In the genomic region with DNA sequence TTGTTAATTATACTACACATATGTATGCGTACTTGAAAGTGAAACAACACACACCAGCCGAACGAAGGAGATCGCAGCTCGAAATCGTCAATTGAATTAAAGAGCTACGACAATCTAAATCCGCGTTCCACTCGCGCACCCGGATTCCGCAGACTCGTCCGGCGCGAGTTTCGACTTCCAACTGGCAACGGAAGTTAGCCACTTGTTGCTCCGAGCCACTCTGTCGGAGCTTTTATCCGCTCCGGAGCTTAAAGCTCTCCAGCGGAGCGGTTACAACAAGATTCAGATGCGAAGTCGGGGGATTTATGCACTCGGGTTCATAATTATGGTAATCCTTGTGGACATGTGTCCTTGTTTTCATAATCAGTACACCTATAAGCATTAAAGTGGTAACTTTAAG, we compare ENCODE assay signal across 1 fruit fly cellular context.
A peak's percentile ranks its signal among the peaks of the same experiment; 100 is the strongest.
TF ChIP-seq lines count a peak whose summit lies in the region.

A gene (minus strand): TSS at position 173 of the 400 bp plus-strand sequence.

TF ChIP-seq in whole organism, embryonic, 481 proteins besides CTCF, POLR2A, EP300 and RAD21 (continued from another document and continues in another):
- no peak for TF ChIP-seq sr (GFP tag; IDR thresholded peaks at IDR 0.05; lab: Robert Waterston, UW)
- no peak for TF ChIP-seq ATbp (GFP tag; optimal IDR thresholded peaks at IDR 0.05; lab: Kevin White, UChicago)
- TF ChIP-seq tll (GFP tag; optimal IDR thresholded peaks at IDR 0.05; lab: Kevin White, UChicago): no peak
- TF ChIP-seq CG14050 (GFP tag; IDR thresholded peaks at IDR 0.05; lab: Robert Waterston, UW): no peak
- no peak for TF ChIP-seq CG4730 (GFP tag; IDR thresholded peaks at IDR 0.05; lab: Robert Waterston, UW)
- peak; percentile 13 for TF ChIP-seq Dp (GFP tag; optimal IDR thresholded peaks at IDR 0.05; lab: Kevin White, UChicago)
- no peak for TF ChIP-seq CG9215 (GFP tag; IDR thresholded peaks at IDR 0.05; lab: Robert Waterston, UW)
- no peak for TF ChIP-seq Stat92E (GFP tag; optimal IDR thresholded peaks at IDR 0.05; lab: Kevin White, UChicago)
- no peak for TF ChIP-seq CG31388 (GFP tag; optimal IDR thresholded peaks at IDR 0.05; lab: Kevin White, UChicago)
- TF ChIP-seq CG10979 (tag; optimal IDR thresholded peaks at IDR 0.05; lab: Kevin White, UChicago): no peak
- TF ChIP-seq CG15073 (GFP tag; optimal IDR thresholded peaks at IDR 0.05; lab: Kevin White, UChicago): no peak
- no peak for TF ChIP-seq CkIIα-i1 (GFP tag; IDR thresholded peaks at IDR 0.05; lab: Robert Waterston, UW)
- TF ChIP-seq CG16813 (GFP tag; IDR thresholded peaks at IDR 0.05; lab: Robert Waterston, UW; ENCODE audit: partially characterized antibody): no peak
- no peak for TF ChIP-seq Antp (GFP tag; optimal IDR thresholded peaks at IDR 0.05; lab: Kevin White, UChicago)
- no peak for TF ChIP-seq BtbVII (GFP tag; optimal IDR thresholded peaks at IDR 0.05; lab: Kevin White, UChicago)
- 0 out of 3 replicates have a peak, but pooled peaks have one; percentile 19 for TF ChIP-seq CG11695 (GFP tag; IDR thresholded peaks at IDR 0.05; lab: Robert Waterston, UW)
- peak; percentile 11; the same call in 1 of the 2 replicates for TF ChIP-seq MBD-R2 (GFP tag; IDR thresholded peaks at IDR 0.05; lab: Robert Waterston, UW)
- peak; percentile 40 for TF ChIP-seq Hand (GFP tag; optimal IDR thresholded peaks at IDR 0.05; lab: Kevin White, UChicago)
- TF ChIP-seq maf-S (GFP tag; optimal IDR thresholded peaks at IDR 0.05; lab: Kevin White, UChicago): no peak
- TF ChIP-seq CG12155 (GFP tag; optimal IDR thresholded peaks at IDR 0.05; lab: Kevin White, UChicago): no peak
- TF ChIP-seq pnt (GFP tag; optimal IDR thresholded peaks at IDR 0.05; lab: Kevin White, UChicago): no peak
- TF ChIP-seq CG3726 (GFP tag; IDR thresholded peaks at IDR 0.05; lab: Robert Waterston, UW): no peak
- TF ChIP-seq C15 (GFP tag; IDR thresholded peaks at IDR 0.05; lab: Robert Waterston, UW): no peak
- TF ChIP-seq fd96Cb (tag; optimal IDR thresholded peaks at IDR 0.05; lab: Kevin White, UChicago): no peak
- TF ChIP-seq CG3847 (GFP tag; IDR thresholded peaks at IDR 0.05; lab: Robert Waterston, UW): peak; percentile 28; the same call in 1 of the 2 replicates
- no peak for TF ChIP-seq gt (GFP tag; IDR thresholded peaks at IDR 0.05; lab: Robert Waterston, UW)
- no peak for TF ChIP-seq hth (optimal IDR thresholded peaks at IDR 0.05; lab: Kevin White, UChicago)
- TF ChIP-seq HmgZ (tag; optimal IDR thresholded peaks at IDR 0.05; lab: Kevin White, UChicago): peak; percentile 40
- TF ChIP-seq Adf1 (GFP tag; IDR thresholded peaks at IDR 0.05; lab: Robert Waterston, UW): peak; percentile 14; the same call in 1 of the 2 replicates
- no peak for TF ChIP-seq Abd-B (GFP tag; optimal IDR thresholded peaks at IDR 0.05; lab: Kevin White, UChicago)
- no peak for TF ChIP-seq CG4424 (GFP tag; optimal IDR thresholded peaks at IDR 0.05; lab: Kevin White, UChicago)
- TF ChIP-seq D19A (tag; optimal IDR thresholded peaks at IDR 0.05; lab: Kevin White, UChicago): no peak
- no peak for TF ChIP-seq ken (GFP tag; IDR thresholded peaks at IDR 0.05; lab: Robert Waterston, UW)
- no peak for TF ChIP-seq Myb (GFP tag; optimal IDR thresholded peaks at IDR 0.05; lab: Kevin White, UChicago)
- TF ChIP-seq dati (GFP tag; IDR thresholded peaks at IDR 0.05; lab: Robert Waterston, UW): no peak
- peak; percentile 41 for TF ChIP-seq Atf6 (GFP tag; IDR thresholded peaks at IDR 0.05; lab: Robert Waterston, UW)
- TF ChIP-seq dysf (GFP tag; IDR thresholded peaks at IDR 0.05; lab: Robert Waterston, UW): no peak
- no peak for TF ChIP-seq CG1529 (GFP tag; optimal IDR thresholded peaks at IDR 0.05; lab: Kevin White, UChicago)
- no peak for TF ChIP-seq mld (GFP tag; IDR thresholded peaks at IDR 0.05; lab: Robert Waterston, UW; ENCODE audit: partially characterized antibody)
- peak; percentile 14 for TF ChIP-seq CG18619 (GFP tag; optimal IDR thresholded peaks at IDR 0.05; lab: Kevin White, UChicago)
- no peak for TF ChIP-seq HLH54F (GFP tag; optimal IDR thresholded peaks at IDR 0.05; lab: Kevin White, UChicago)
- TF ChIP-seq ttk (GFP tag; IDR thresholded peaks at IDR 0.05; lab: Robert Waterston, UW): no peak
- TF ChIP-seq CG34224 (GFP tag; IDR thresholded peaks at IDR 0.05; lab: Robert Waterston, UW; ENCODE audit: partially characterized antibody): no peak
- TF ChIP-seq row (GFP tag; IDR thresholded peaks at IDR 0.05; lab: Robert Waterston, UW): no peak; the same call in 2 of the 3 replicates
- 0 out of 2 replicates have a peak, but pooled peaks have one; percentile 17 for TF ChIP-seq sens-2 (GFP tag; IDR thresholded peaks at IDR 0.05; lab: Robert Waterston, UW)
- no peak for TF ChIP-seq unc-4 (GFP tag; IDR thresholded peaks at IDR 0.05; lab: Robert Waterston, UW; ENCODE audit: partially characterized antibody)
- TF ChIP-seq MTF-1 (GFP tag; optimal IDR thresholded peaks at IDR 0.05; lab: Kevin White, UChicago; ENCODE audit: borderline replicate concordance): peak; percentile 32
- TF ChIP-seq CG15479 (GFP tag; optimal IDR thresholded peaks at IDR 0.05; lab: Kevin White, UChicago): no peak
- TF ChIP-seq CG1024 (GFP tag; IDR thresholded peaks at IDR 0.05; lab: Robert Waterston, UW): no peak
- no peak for TF ChIP-seq pb (GFP tag; optimal IDR thresholded peaks at IDR 0.05; lab: Kevin White, UChicago)
- no peak for TF ChIP-seq CG2712 (tag; optimal IDR thresholded peaks at IDR 0.05; lab: Kevin White, UChicago)
- TF ChIP-seq CG18262 (tag; optimal IDR thresholded peaks at IDR 0.05; lab: Kevin White, UChicago): no peak
- no peak for TF ChIP-seq CG4404 (GFP tag; IDR thresholded peaks at IDR 0.05; lab: Robert Waterston, UW)
- TF ChIP-seq Aef1 (GFP tag; IDR thresholded peaks at IDR 0.05; lab: Robert Waterston, UW): no peak
- peak; percentile 4 for TF ChIP-seq CG17359 (tag; optimal IDR thresholded peaks at IDR 0.05; lab: Kevin White, UChicago)
- TF ChIP-seq ato (GFP tag; IDR thresholded peaks at IDR 0.05; lab: Robert Waterston, UW; ENCODE audit: partially characterized antibody): peak; percentile 49; the same call in 1 of the 2 replicates
- TF ChIP-seq CG12744 (GFP tag; optimal IDR thresholded peaks at IDR 0.05; lab: Kevin White, UChicago): no peak
- TF ChIP-seq CG10462 (GFP tag; optimal IDR thresholded peaks at IDR 0.05; lab: Kevin White, UChicago): no peak
- no peak for TF ChIP-seq mam (GFP tag; optimal IDR thresholded peaks at IDR 0.05; lab: Kevin White, UChicago)
- TF ChIP-seq gfzf (GFP tag; optimal IDR thresholded peaks at IDR 0.05; lab: Kevin White, UChicago): no peak
- no peak for TF ChIP-seq Camta (GFP tag; optimal IDR thresholded peaks at IDR 0.05; lab: Kevin White, UChicago)
- no peak for TF ChIP-seq Atf3 (GFP tag; optimal IDR thresholded peaks at IDR 0.05; lab: Kevin White, UChicago)
- TF ChIP-seq Ssrp (tag; optimal IDR thresholded peaks at IDR 0.05; lab: Kevin White, UChicago): no peak
- no peak for TF ChIP-seq HLH4C (GFP tag; IDR thresholded peaks at IDR 0.05; lab: Robert Waterston, UW; ENCODE audit: partially characterized antibody)
- no peak for TF ChIP-seq CG8765 (GFP tag; IDR thresholded peaks at IDR 0.05; lab: Robert Waterston, UW)
- TF ChIP-seq Doc3 (GFP tag; IDR thresholded peaks at IDR 0.05; lab: Robert Waterston, UW; ENCODE audit: partially characterized antibody): no peak
- peak; percentile 45 for TF ChIP-seq CG12659 (GFP tag; optimal IDR thresholded peaks at IDR 0.05; lab: Kevin White, UChicago)
- no peak for TF ChIP-seq CG2199 (GFP tag; IDR thresholded peaks at IDR 0.05; lab: Robert Waterston, UW)
- TF ChIP-seq Hr78 (GFP tag; optimal IDR thresholded peaks at IDR 0.05; lab: Kevin White, UChicago): no peak
- TF ChIP-seq Hr39 (optimal IDR thresholded peaks at IDR 0.05; lab: Kevin White, UChicago): no peak
- no peak for TF ChIP-seq zen (tag; optimal IDR thresholded peaks at IDR 0.05; lab: Kevin White, UChicago)
- TF ChIP-seq HLH3B (GFP tag; IDR thresholded peaks at IDR 0.05; lab: Robert Waterston, UW): no peak; the same call in 1 of the 2 replicates
- TF ChIP-seq nom (GFP tag; optimal IDR thresholded peaks at IDR 0.05; lab: Kevin White, UChicago): peak; percentile 36
- TF ChIP-seq sd (tag; optimal IDR thresholded peaks at IDR 0.05; lab: Kevin White, UChicago): peak; percentile 34
- no peak for TF ChIP-seq Elba2 (GFP tag; optimal IDR thresholded peaks at IDR 0.05; lab: Kevin White, UChicago)
- TF ChIP-seq CG42726 (GFP tag; IDR thresholded peaks at IDR 0.05; lab: Robert Waterston, UW; ENCODE audit: partially characterized antibody): no peak; the same call in 1 of the 2 replicates
- TF ChIP-seq CG18599 (GFP tag; optimal IDR thresholded peaks at IDR 0.05; lab: Kevin White, UChicago): peak; percentile 9
- no peak for TF ChIP-seq CG7357 (GFP tag; IDR thresholded peaks at IDR 0.05; lab: Robert Waterston, UW)
- TF ChIP-seq Bdp1 (GFP tag; optimal IDR thresholded peaks at IDR 0.05; lab: Kevin White, UChicago): no peak
- no peak for TF ChIP-seq CG17802 (tag; optimal IDR thresholded peaks at IDR 0.05; lab: Kevin White, UChicago)
- TF ChIP-seq vfl (GFP tag; optimal IDR thresholded peaks at IDR 0.05; lab: Kevin White, UChicago): no peak
- no peak for TF ChIP-seq CG2116 (GFP tag; optimal IDR thresholded peaks at IDR 0.05; lab: Kevin White, UChicago)
- peak; percentile 78 for TF ChIP-seq lab (GFP tag; optimal IDR thresholded peaks at IDR 0.05; lab: Kevin White, UChicago)
- TF ChIP-seq tin (GFP tag; optimal IDR thresholded peaks at IDR 0.05; lab: Kevin White, UChicago): no peak
- no peak for TF ChIP-seq dmrt11E (tag; optimal IDR thresholded peaks at IDR 0.05; lab: Kevin White, UChicago)
- TF ChIP-seq yki (optimal IDR thresholded peaks at IDR 0.05; lab: Kevin White, UChicago): no peak
- no peak for TF ChIP-seq CG4617 (GFP tag; optimal IDR thresholded peaks at IDR 0.05; lab: Kevin White, UChicago; ENCODE audit: borderline replicate concordance)
- TF ChIP-seq vvl (GFP tag; IDR thresholded peaks at IDR 0.05; lab: Robert Waterston, UW): peak; percentile 56; the same call in 1 of the 2 replicates
- no peak for TF ChIP-seq CG13123 (GFP tag; optimal IDR thresholded peaks at IDR 0.05; lab: Kevin White, UChicago)
- TF ChIP-seq Kr (GFP tag; optimal IDR thresholded peaks at IDR 0.05; lab: Kevin White, UChicago): no peak
- TF ChIP-seq cas (GFP tag; IDR thresholded peaks at IDR 0.05; lab: Robert Waterston, UW): no peak
- TF ChIP-seq CG30403 (GFP tag; optimal IDR thresholded peaks at IDR 0.05; lab: Kevin White, UChicago): no peak
- no peak for TF ChIP-seq D (optimal IDR thresholded peaks at IDR 0.05; lab: Kevin White, UChicago)
- TF ChIP-seq D (GFP tag; optimal IDR thresholded peaks at IDR 0.05; lab: Kevin White, UChicago): no peak
- no peak for TF ChIP-seq NC2β (GFP tag; optimal IDR thresholded peaks at IDR 0.05; lab: Kevin White, UChicago)
- no peak for TF ChIP-seq CG12104 (GFP tag; optimal IDR thresholded peaks at IDR 0.05; lab: Kevin White, UChicago)
- no peak for TF ChIP-seq CG11398 (GFP tag; optimal IDR thresholded peaks at IDR 0.05; lab: Kevin White, UChicago)
- no peak for TF ChIP-seq gsb-n (tag; optimal IDR thresholded peaks at IDR 0.05; lab: Kevin White, UChicago)
- TF ChIP-seq jigr1 (GFP tag; IDR thresholded peaks at IDR 0.05; lab: Robert Waterston, UW): no peak
- TF ChIP-seq CG8359 (GFP tag; optimal IDR thresholded peaks at IDR 0.05; lab: Kevin White, UChicago; ENCODE audit: borderline replicate concordance): no peak
- 0 out of 2 replicates have a peak, but pooled peaks have one; percentile 37 for TF ChIP-seq rib (GFP tag; IDR thresholded peaks at IDR 0.05; lab: Robert Waterston, UW)
- TF ChIP-seq zen2 (GFP tag; IDR thresholded peaks at IDR 0.05; lab: Robert Waterston, UW; ENCODE audit: partially characterized antibody): no peak
- TF ChIP-seq CG4328 (GFP tag; optimal IDR thresholded peaks at IDR 0.05; lab: Kevin White, UChicago): no peak
- TF ChIP-seq Lim3 (GFP tag; IDR thresholded peaks at IDR 0.05; lab: Robert Waterston, UW): no peak
- no peak for TF ChIP-seq dm (GFP tag; optimal IDR thresholded peaks at IDR 0.05; lab: Kevin White, UChicago)
- TF ChIP-seq amos (GFP tag; IDR thresholded peaks at IDR 0.05; lab: Robert Waterston, UW; ENCODE audit: partially characterized antibody): peak; percentile 17; the same call in 1 of the 2 replicates
- TF ChIP-seq CG7786 (GFP tag; optimal IDR thresholded peaks at IDR 0.05; lab: Kevin White, UChicago): no peak
- TF ChIP-seq lilli (GFP tag; optimal IDR thresholded peaks at IDR 0.05; lab: Kevin White, UChicago): peak; percentile 18
- no peak for TF ChIP-seq CG8478 (optimal IDR thresholded peaks at IDR 0.05; lab: Kevin White, UChicago)
- TF ChIP-seq tio (GFP tag; optimal IDR thresholded peaks at IDR 0.05; lab: Kevin White, UChicago): no peak
- TF ChIP-seq tx (GFP tag; optimal IDR thresholded peaks at IDR 0.05; lab: Kevin White, UChicago): no peak
- no peak for TF ChIP-seq CG8290 (GFP tag; optimal IDR thresholded peaks at IDR 0.05; lab: Kevin White, UChicago)
- peak in 1 of 2 experiments; percentile 68 for TF ChIP-seq CG8290 (tag; optimal IDR thresholded peaks at IDR 0.05; lab: Kevin White, UChicago)
- no peak for TF ChIP-seq gce (GFP tag; IDR thresholded peaks at IDR 0.05; lab: Robert Waterston, UW)
- TF ChIP-seq H15 (GFP tag; IDR thresholded peaks at IDR 0.05; lab: Robert Waterston, UW): no peak
- no peak for TF ChIP-seq D19B (GFP tag; optimal IDR thresholded peaks at IDR 0.05; lab: Kevin White, UChicago)
- TF ChIP-seq scrt (GFP tag; optimal IDR thresholded peaks at IDR 0.05; lab: Kevin White, UChicago): peak; percentile 93
- peak; percentile 3 for TF ChIP-seq CG13624 (GFP tag; optimal IDR thresholded peaks at IDR 0.05; lab: Kevin White, UChicago)
- TF ChIP-seq CG15011 (GFP tag; optimal IDR thresholded peaks at IDR 0.05; lab: Kevin White, UChicago): no peak
- no peak for TF ChIP-seq slp2 (GFP tag; optimal IDR thresholded peaks at IDR 0.05; lab: Kevin White, UChicago)
- TF ChIP-seq Sox100B (GFP tag; optimal IDR thresholded peaks at IDR 0.05; lab: Kevin White, UChicago): no peak
- peak; percentile 13; the same call in 1 of the 2 replicates for TF ChIP-seq CG32767 (GFP tag; IDR thresholded peaks at IDR 0.05; lab: Robert Waterston, UW)
- TF ChIP-seq chn (GFP tag; optimal IDR thresholded peaks at IDR 0.05; lab: Kevin White, UChicago): no peak
- no peak for TF ChIP-seq sqz (GFP tag; optimal IDR thresholded peaks at IDR 0.05; lab: Kevin White, UChicago)
- no peak for TF ChIP-seq cato (GFP tag; optimal IDR thresholded peaks at IDR 0.05; lab: Kevin White, UChicago; ENCODE audit: borderline replicate concordance)
- no peak for TF ChIP-seq H2.0 (GFP tag; IDR thresholded peaks at IDR 0.05; lab: Robert Waterston, UW)
- peak; percentile 13 for TF ChIP-seq CG12299 (tag; optimal IDR thresholded peaks at IDR 0.05; lab: Kevin White, UChicago)
- peak; percentile 17 for TF ChIP-seq CG6854 (GFP tag; optimal IDR thresholded peaks at IDR 0.05; lab: Kevin White, UChicago)
- no peak for TF ChIP-seq zfh1 (GFP tag; IDR thresholded peaks at IDR 0.05; lab: Robert Waterston, UW)
